Fruit fly (Drosophila melanogaster) Kc167 (cell line): ENCODE results near the gene Tip60.

Experiments
- Sin3A ChIP-seq: fragments of >200 bp; optimal IDR thresholded peaks from 2 replicates; lab custom pipeline; 2018; ENCODE audit warnings: missing external identifiers
- h ChIP-seq: fragments of >200 bp; optimal IDR thresholded peaks from 3 replicates; lab custom pipeline; 2018; ENCODE audit warnings: missing external identifiers
- insv ChIP-seq: fragments of >200 bp; optimal IDR thresholded peaks from 3 replicates; lab custom pipeline; 2018; ENCODE audit warnings: missing external identifiers
- psq ChIP-seq: fragments of >200 bp; optimal IDR thresholded peaks from 2 replicates; lab custom pipeline; 2017; ENCODE audit warnings: missing external identifiers

- TF ChIP-seq h (lab: Kevin White, UChicago) = no peak
- TF ChIP-seq insv = no peak
- TF ChIP-seq Sin3A (lab: Kevin White, UChicago) = no peak
- TF ChIP-seq psq = no peak
Observed at dm6 chrX:4106756-4107155, 10.5 kb downstream of the Tip60 start.
